Worm (Caenorhabditis elegans): Measurements from ENCODE around the gene F12A10.8.
A peak's percentile ranks its signal among the peaks of the same experiment; 100 is the strongest.

The F12A10.8 gene

ce11 chrII:5455650-5456355 is 45.1 kb downstream of the F12A10.8 start, which contains the start of gene daz-1:
Gene daz-1, plus strand, starts transcription at chrII:5456305.
- TF ChIP-seq gmeb-1 (tag; optimal IDR thresholded peaks at IDR 0.05) (no peak), lin-11 (tag; optimal IDR thresholded peaks at IDR 0.05) (no peak), nhr-6 (tag; optimal IDR thresholded peaks at IDR 0.05) (no peak), dmd-4 (tag; optimal IDR thresholded peaks at IDR 0.05) (no peak), sem-4 (tag; optimal IDR thresholded peaks at IDR 0.05) (no peak), skn-1 (tag; optimal IDR thresholded peaks at IDR 0.05) (no peak), sma-9 (GFP tag; optimal IDR thresholded peaks at IDR 0.05) (no peak), sma-9 (tag; optimal IDR thresholded peaks at IDR 0.05) (no peak), snpc-4 (tag; optimal IDR thresholded peaks at IDR 0.05) (no peak), nhr-25 (tag; optimal IDR thresholded peaks at IDR 0.05) (no peak), R02D3.7 (tag; optimal IDR thresholded peaks at IDR 0.05) (no peak)

- TF ChIP-seq ZK546.5 (tag; optimal IDR thresholded peaks at IDR 0.05) (no peak), ceh-16 (tag; optimal IDR thresholded peaks at IDR 0.05) (no peak), gmeb-1 (tag; optimal IDR thresholded peaks at IDR 0.05) (no peak), mdl-1 (tag; optimal IDR thresholded peaks at IDR 0.05) (no peak), ztf-1 (GFP tag; conservative IDR thresholded peaks at IDR 0.05) (no peak), unc-39 (tag; optimal IDR thresholded peaks at IDR 0.05) (no peak), elt-1 (tag; optimal IDR thresholded peaks at IDR 0.05) (no peak)
Observed at ce11 chrII:5453547-5453946, 47.3 kb downstream of the F12A10.8 start, which contains the start of gene dhs-5. Gene dhs-5, plus strand, starts transcription at chrII:5453847.

- TF ChIP-seq sem-4 (tag; optimal IDR thresholded peaks at IDR 0.05) (no peak), nhr-21 (tag; optimal IDR thresholded peaks at IDR 0.05) (no peak), R02D3.7 (tag; optimal IDR thresholded peaks at IDR 0.05) (no peak)
Observed at ce11 chrII:5451278-5451677, 49.6 kb downstream of the F12A10.8 start.

ce11 chrII:5449620-5450019 is 51.2 kb downstream of the F12A10.8 start:
- peak; percentile 56 for TF ChIP-seq sma-3 (GFP tag; optimal IDR thresholded peaks at IDR 0.05)
- TF ChIP-seq mdl-1 (tag; optimal IDR thresholded peaks at IDR 0.05), result no peak

- TF ChIP-seq egl-27 (tag; optimal IDR thresholded peaks at IDR 0.05), result no peak
- no peak for TF ChIP-seq mbf-1 (tag; optimal IDR thresholded peaks at IDR 0.05)
- no peak for TF ChIP-seq lin-39 (tag; optimal IDR thresholded peaks at IDR 0.05)
- TF ChIP-seq sma-9 (GFP tag; optimal IDR thresholded peaks at IDR 0.05), result peak; percentile 60
- TF ChIP-seq sma-9 (tag; optimal IDR thresholded peaks at IDR 0.05), result no peak
- TF ChIP-seq Y55F3AM.14 (GFP tag; optimal IDR thresholded peaks at IDR 0.05), result no peak
- no peak for TF ChIP-seq fos-1 (tag; optimal IDR thresholded peaks at IDR 0.05)
- TF ChIP-seq nhr-10 (tag; optimal IDR thresholded peaks at IDR 0.05), result no peak
- no peak for TF ChIP-seq unc-39 (tag; optimal IDR thresholded peaks at IDR 0.05)
- no peak for TF ChIP-seq sma-3 (GFP tag; optimal IDR thresholded peaks at IDR 0.05)
- TF ChIP-seq unc-62 (GFP tag; optimal IDR thresholded peaks at IDR 0.05), result no peak
- TF ChIP-seq crh-2 (tag; optimal IDR thresholded peaks at IDR 0.05), result no peak
- no peak for TF ChIP-seq sem-4 (tag; optimal IDR thresholded peaks at IDR 0.05)
- TF ChIP-seq F13H6.1 (tag; optimal IDR thresholded peaks at IDR 0.05), result peak; percentile 52
- TF ChIP-seq ZK546.5 (tag; optimal IDR thresholded peaks at IDR 0.05), result no peak
- TF ChIP-seq R02D3.7 (tag; optimal IDR thresholded peaks at IDR 0.05), result no peak
- TF ChIP-seq nhr-23 (tag; optimal IDR thresholded peaks at IDR 0.05), result no peak
- no peak for TF ChIP-seq lsy-2 (tag; optimal IDR thresholded peaks at IDR 0.05)
Observed at ce11 chrII:5449219-5449618, 51.6 kb downstream of the F12A10.8 start.
